Fruit fly (Drosophila melanogaster): ENCODE measurements around the gene Ama.

Ama gene

dm6 chr3R:6746212-6746611 is 16.2 kb upstream of the Ama start (continued):
- no peak for TF ChIP-seq bbx (GFP tag; IDR thresholded peaks at IDR 0.05; ENCODE audit: partially characterized antibody)
- TF ChIP-seq HLHmδ (GFP tag; optimal IDR thresholded peaks at IDR 0.05), result no peak
- TF ChIP-seq CG9727 (GFP tag; optimal IDR thresholded peaks at IDR 0.05), result no peak
- peak; percentile 14 for TF ChIP-seq CG14710 (tag; optimal IDR thresholded peaks at IDR 0.05)
- no peak for TF ChIP-seq B-H2 (GFP tag; optimal IDR thresholded peaks at IDR 0.05)
- no peak for TF ChIP-seq CG30020 (tag; optimal IDR thresholded peaks at IDR 0.05)
- peak; percentile 38 for TF ChIP-seq Med (GFP tag)
- no peak for TF ChIP-seq CG2199 (GFP tag; IDR thresholded peaks at IDR 0.05)
- TF ChIP-seq CG18262 (tag; optimal IDR thresholded peaks at IDR 0.05), result peak; percentile 34
- TF ChIP-seq inv (GFP tag; IDR thresholded peaks at IDR 0.05; ENCODE audit: partially characterized antibody), result no peak
- TF ChIP-seq Asciz (GFP tag; optimal IDR thresholded peaks at IDR 0.05), result no peak
- no peak for TF ChIP-seq CG4424 (GFP tag; optimal IDR thresholded peaks at IDR 0.05)
- no peak for TF ChIP-seq CG12236 (GFP tag; optimal IDR thresholded peaks at IDR 0.05)
- no peak for TF ChIP-seq CG15479 (GFP tag; optimal IDR thresholded peaks at IDR 0.05)
- TF ChIP-seq luna (GFP tag; optimal IDR thresholded peaks at IDR 0.05), result no peak
- TF ChIP-seq abd-A (tag; optimal IDR thresholded peaks at IDR 0.05), result no peak
- no peak for TF ChIP-seq CkIIα-i1 (GFP tag; IDR thresholded peaks at IDR 0.05)
- TF ChIP-seq CG12219 (GFP tag; optimal IDR thresholded peaks at IDR 0.05), result no peak
- no peak for TF ChIP-seq HLH4C (GFP tag; IDR thresholded peaks at IDR 0.05; ENCODE audit: partially characterized antibody)
- TF ChIP-seq Xrp1 (GFP tag; IDR thresholded peaks at IDR 0.05), result 0 out of 2 replicates have a peak, but pooled peaks have one; percentile 21
- TF ChIP-seq hb (GFP tag; IDR thresholded peaks at IDR 0.05; ENCODE audit: partially characterized antibody), result no peak
- no peak for TF ChIP-seq Hr3 (GFP tag; optimal IDR thresholded peaks at IDR 0.05)
- no peak for TF ChIP-seq CG7271 (tag; optimal IDR thresholded peaks at IDR 0.05)
- no peak for TF ChIP-seq nau (GFP tag; optimal IDR thresholded peaks at IDR 0.05)
- no peak for TF ChIP-seq az2 (GFP tag; optimal IDR thresholded peaks at IDR 0.05)
- TF ChIP-seq CoRest (tag; optimal IDR thresholded peaks at IDR 0.05), result no peak
- no peak for TF ChIP-seq BtbVII (GFP tag; optimal IDR thresholded peaks at IDR 0.05)
- no peak for TF ChIP-seq CG1529 (GFP tag; optimal IDR thresholded peaks at IDR 0.05)
- no peak for TF ChIP-seq CG8924 (tag; optimal IDR thresholded peaks at IDR 0.05)
- TF ChIP-seq Stat92E (GFP tag; optimal IDR thresholded peaks at IDR 0.05), result no peak
- TF ChIP-seq sna (GFP tag; IDR thresholded peaks at IDR 0.05; ENCODE audit: partially characterized antibody), result no peak
- no peak for TF ChIP-seq Ets97D (GFP tag; optimal IDR thresholded peaks at IDR 0.05)
- TF ChIP-seq CG18476 (GFP tag; optimal IDR thresholded peaks at IDR 0.05), result no peak
- TF ChIP-seq ERR (GFP tag; optimal IDR thresholded peaks at IDR 0.05), result no peak
- no peak for TF ChIP-seq yki (optimal IDR thresholded peaks at IDR 0.05)
- no peak for TF ChIP-seq CG1603 (tag; optimal IDR thresholded peaks at IDR 0.05)
- TF ChIP-seq CG2129 (GFP tag; IDR thresholded peaks at IDR 0.05; ENCODE audit: partially characterized antibody), result no peak
- TF ChIP-seq lab (GFP tag; optimal IDR thresholded peaks at IDR 0.05), result no peak
- TF ChIP-seq bcd (GFP tag; optimal IDR thresholded peaks at IDR 0.05), result peak; percentile 18
- no peak for TF ChIP-seq Bgb (GFP tag; IDR thresholded peaks at IDR 0.05; ENCODE audit: partially characterized antibody)
- peak; percentile 11 for TF ChIP-seq CG10267 (tag; optimal IDR thresholded peaks at IDR 0.05)
- TF ChIP-seq CG10543 (GFP tag; optimal IDR thresholded peaks at IDR 0.05), result no peak
- TF ChIP-seq Dll (GFP tag; IDR thresholded peaks at IDR 0.05; ENCODE audit: partially characterized antibody), result no peak
- no peak for TF ChIP-seq CG34422 (GFP tag; IDR thresholded peaks at IDR 0.05)
- no peak for TF ChIP-seq exex (tag; optimal IDR thresholded peaks at IDR 0.05)
- TF ChIP-seq phol (tag; optimal IDR thresholded peaks at IDR 0.05), result peak; percentile 8
- no peak for TF ChIP-seq CG4707 (GFP tag; optimal IDR thresholded peaks at IDR 0.05)
- no peak for TF ChIP-seq CG43689 (GFP tag; IDR thresholded peaks at IDR 0.05)
- TF ChIP-seq Antp (GFP tag; optimal IDR thresholded peaks at IDR 0.05), result no peak
- TF ChIP-seq fd64A (GFP tag; optimal IDR thresholded peaks at IDR 0.05), result no peak

Data from whole organism, embryonic.